Fruit fly (Drosophila melanogaster) whole organism, embryonic: ENCODE measurements around the gene Pex2.

Source experiments
- ATbp ChIP-seq: fragments of 200-800 bp; sonication (Bioruptor generic); optimal IDR thresholded peaks from 2 replicates; lab custom pipeline; 2017; ENCODE audit warnings: missing biosample characterization, mild to moderate bottlenecking, missing genetic modification characterization, missing genetic modification reagents
- BEAF-32 ChIP-seq: fragments of 200-800 bp; sonication (Bioruptor generic); optimal IDR thresholded peaks from 3 replicates; lab custom pipeline; 2017; ENCODE audit warnings: missing biosample characterization, missing genetic modification characterization, mild to moderate bottlenecking, moderate library complexity, missing genetic modification reagents
- CG10209 ChIP-seq: fragments of 200-800 bp; sonication (Bioruptor generic); optimal IDR thresholded peaks from 3 replicates; lab custom pipeline; 2017; ENCODE audit warnings: missing biosample characterization, mild to moderate bottlenecking, missing genetic modification characterization, missing genetic modification reagents
- CG11093 ChIP-seq: fragments of 200-800 bp; sonication (Bioruptor generic); IDR thresholded peaks from 3 replicates; pipeline ENCODE4 v1.3.6; 2022; ENCODE audit warnings: missing biosample characterization, missing genetic modification characterization
- CG12104 ChIP-seq: fragments of 200-800 bp; sonication (Bioruptor generic); optimal IDR thresholded peaks from 3 replicates; lab custom pipeline; 2016; ENCODE audit warnings: missing biosample characterization, missing genetic modification characterization
- CG13287 ChIP-seq: fragments of 200-800 bp; sonication (Bioruptor generic); IDR thresholded peaks from 2 replicates; pipeline ENCODE4 v1.3.6; 2022; ENCODE audit warnings: missing biosample characterization, missing genetic modification characterization; ENCODE audit not compliant: partially characterized antibody
- CG13894 ChIP-seq: fragments of 200-800 bp; sonication (Bioruptor generic); optimal IDR thresholded peaks from 3 replicates; lab custom pipeline; 2018; ENCODE audit warnings: missing biosample characterization, mild to moderate bottlenecking, missing genetic modification characterization, moderate library complexity
- CG14441 ChIP-seq: fragments of 200-800 bp; sonication (Bioruptor generic); IDR thresholded peaks from 2 replicates; pipeline ENCODE4 v1.3.6; 2022; ENCODE audit warnings: missing biosample characterization, missing genetic modification characterization
- CG16813 ChIP-seq: fragments of 200-800 bp; sonication (Bioruptor generic); IDR thresholded peaks from 3 replicates; pipeline ENCODE4 v1.3.6; 2022; ENCODE audit warnings: missing biosample characterization, missing genetic modification characterization; ENCODE audit not compliant: partially characterized antibody
- CG17359 ChIP-seq: fragments of 200-800 bp; sonication (Bioruptor generic); optimal IDR thresholded peaks from 3 replicates; lab custom pipeline; 2018; ENCODE audit warnings: missing biosample characterization, mild to moderate bottlenecking, missing genetic modification characterization, moderate library complexity
- CG17829 ChIP-seq: fragments of 200-800 bp; optimal IDR thresholded peaks from 2 replicates; lab custom pipeline; 2019; ENCODE audit warnings: missing biosample characterization, mild to moderate bottlenecking, missing genetic modification characterization, moderate library complexity
- CG2116 ChIP-seq: fragments of 200-800 bp; sonication (Bioruptor generic); optimal IDR thresholded peaks from 3 replicates; lab custom pipeline; 2018; ENCODE audit warnings: missing biosample characterization, mild to moderate bottlenecking, missing genetic modification characterization
- CG2120 ChIP-seq: fragments of 200-800 bp; sonication (Bioruptor generic); optimal IDR thresholded peaks from 3 replicates; lab custom pipeline; 2016; ENCODE audit warnings: missing biosample characterization, missing genetic modification characterization
- CG2199 ChIP-seq: fragments of 200-800 bp; sonication (Bioruptor generic); IDR thresholded peaks from 3 replicates; pipeline ENCODE4 v1.3.6; 2022; ENCODE audit warnings: missing biosample characterization, missing genetic modification characterization
- CG4404 ChIP-seq: fragments of 200-800 bp; sonication (Bioruptor generic); IDR thresholded peaks from 2 replicates; pipeline ENCODE4 v1.3.6; 2022; ENCODE audit warnings: missing biosample characterization, missing genetic modification characterization
- CG4617 ChIP-seq: fragments of 200-800 bp; sonication (Bioruptor generic); optimal IDR thresholded peaks from 3 replicates; lab custom pipeline; 2016; ENCODE audit warnings: missing biosample characterization, missing genetic modification characterization, borderline replicate concordance
- CG6854 ChIP-seq: fragments of 200-800 bp; sonication (Bioruptor generic); optimal IDR thresholded peaks from 3 replicates; lab custom pipeline; 2017; ENCODE audit warnings: missing biosample characterization, mild to moderate bottlenecking, missing genetic modification characterization
- CG7928 ChIP-seq: fragments of 200-800 bp; sonication (Bioruptor generic); optimal IDR thresholded peaks from 2 replicates; lab custom pipeline; 2017; ENCODE audit warnings: missing biosample characterization, mild to moderate bottlenecking, missing genetic modification characterization
- CG8388 ChIP-seq: fragments of 200-800 bp; sonication (Bioruptor generic); optimal IDR thresholded peaks from 2 replicates; lab custom pipeline; 2019; ENCODE audit warnings: missing biosample characterization, mild to moderate bottlenecking, missing genetic modification characterization, moderate library complexity
- CHES-1-like ChIP-seq: fragments of 200-800 bp; sonication (Bioruptor generic); optimal IDR thresholded peaks from 2 replicates; lab custom pipeline; 2016; ENCODE audit warnings: missing biosample characterization, missing genetic modification characterization
- E2f2 ChIP-seq: fragments of 200-800 bp; sonication (Bioruptor generic); IDR thresholded peaks from 2 replicates; pipeline ENCODE4 v1.3.6; 2022; ENCODE audit warnings: missing biosample characterization, missing genetic modification characterization
- Ets65A ChIP-seq: fragments of 200-800 bp; sonication (Bioruptor generic); peaks from one replicate; lab custom pipeline; 2016; ENCODE audit warnings: missing biosample characterization, missing genetic modification characterization
- Fer1 ChIP-seq: fragments of 200-800 bp; sonication (Bioruptor generic); optimal IDR thresholded peaks from 2 replicates; lab custom pipeline; 2017; ENCODE audit warnings: missing biosample characterization, mild to moderate bottlenecking, missing genetic modification characterization
- Mad ChIP-seq: fragments of 200-800 bp; sonication (Bioruptor generic); optimal IDR thresholded peaks from 2 replicates; lab custom pipeline; 2016; ENCODE audit warnings: missing biosample characterization, missing genetic modification characterization
- Med ChIP-seq: fragments of 200-800 bp; sonication (Bioruptor generic); peaks from one replicate; lab custom pipeline; 2016; ENCODE audit warnings: missing biosample characterization, missing genetic modification characterization, mild to moderate bottlenecking, inconsistent platforms, moderate library complexity
- Mes4 ChIP-seq: fragments of 200-800 bp; sonication (Bioruptor generic); optimal IDR thresholded peaks from 2 replicates; lab custom pipeline; 2016; ENCODE audit warnings: missing biosample characterization, missing genetic modification characterization
- bbx ChIP-seq: fragments of 200-800 bp; sonication (Bioruptor generic); IDR thresholded peaks from 2 replicates; pipeline ENCODE4 v1.3.6; 2022; ENCODE audit warnings: missing biosample characterization, missing genetic modification characterization; ENCODE audit not compliant: partially characterized antibody
- chinmo ChIP-seq: fragments of 200-800 bp; sonication (Bioruptor generic); IDR thresholded peaks from 4 replicates; pipeline ENCODE4 v1.3.6; 2022; ENCODE audit warnings: missing biosample characterization, missing genetic modification characterization; ENCODE audit not compliant: partially characterized antibody
- chn ChIP-seq: fragments of 200-800 bp; sonication (Bioruptor generic); optimal IDR thresholded peaks from 2 replicates; lab custom pipeline; 2016; ENCODE audit warnings: missing biosample characterization, missing genetic modification characterization
- dpn ChIP-seq, 2 experiments: fragments of 200-800 bp; sonication (Bioruptor generic); optimal IDR thresholded peaks; 3 replicates each; lab custom pipeline; 2016; ENCODE audit warnings: missing biosample characterization in 2 of 2, missing genetic modification characterization in 2 of 2
- gcm ChIP-seq: fragments of 200-800 bp; sonication (Bioruptor generic); optimal IDR thresholded peaks from 2 replicates; lab custom pipeline; 2019; ENCODE audit warnings: missing biosample characterization, mild to moderate bottlenecking, missing genetic modification characterization, moderate library complexity
- nau ChIP-seq: fragments of 200-800 bp; sonication (Bioruptor generic); optimal IDR thresholded peaks from 3 replicates; lab custom pipeline; 2017; ENCODE audit warnings: missing biosample characterization, mild to moderate bottlenecking, missing genetic modification characterization, missing genetic modification reagents
- nom ChIP-seq: fragments of 200-800 bp; sonication (Bioruptor generic); optimal IDR thresholded peaks from 2 replicates; lab custom pipeline; 2017; ENCODE audit warnings: missing biosample characterization, missing genetic modification characterization, mild to moderate bottlenecking, moderate library complexity, missing genetic modification reagents
- oc ChIP-seq: fragments of 200-800 bp; sonication (Bioruptor generic); optimal IDR thresholded peaks from 2 replicates; lab custom pipeline; 2018; ENCODE audit warnings: missing biosample characterization, mild to moderate bottlenecking, missing genetic modification characterization, moderate library complexity
- pzg ChIP-seq: fragments of 200-800 bp; sonication (Bioruptor generic); optimal IDR thresholded peaks from 3 replicates; lab custom pipeline; 2018; ENCODE audit warnings: missing biosample characterization, mild to moderate bottlenecking, missing genetic modification characterization, moderate library complexity
- row ChIP-seq: fragments of 200-800 bp; sonication (Bioruptor generic); IDR thresholded peaks from 3 replicates; pipeline ENCODE4 v1.3.6; 2022; ENCODE audit warnings: missing biosample characterization, missing genetic modification characterization
- sisA ChIP-seq: fragments of 200-800 bp; sonication (Bioruptor generic); IDR thresholded peaks from 2 replicates; pipeline ENCODE4 v1.3.6; 2022; ENCODE audit warnings: missing biosample characterization, missing genetic modification characterization
- zfh2 ChIP-seq: fragments of 200-800 bp; sonication (Bioruptor generic); optimal IDR thresholded peaks from 2 replicates; lab custom pipeline; 2016; ENCODE audit warnings: missing biosample characterization, missing genetic modification characterization

Gene Pex2

DNA sequence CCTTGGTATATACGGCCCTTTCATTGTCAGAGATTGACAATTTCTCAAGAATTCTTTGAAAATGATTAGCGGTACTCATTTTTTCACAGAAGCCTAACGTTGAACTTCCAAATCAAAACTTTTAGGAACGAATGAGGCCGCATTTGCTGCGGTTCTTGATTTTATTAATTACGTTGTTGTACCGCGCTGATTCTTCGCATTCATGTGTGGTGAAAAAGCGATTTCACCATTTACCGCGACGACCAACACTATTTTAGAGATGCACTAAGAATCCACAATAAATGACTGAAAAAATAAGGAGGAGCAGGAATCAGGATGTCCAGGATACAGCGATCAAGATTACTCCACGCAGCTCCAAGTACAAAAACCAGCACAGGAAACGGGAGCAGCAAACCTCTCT, 34.9 kb upstream of the Pex2 start, which contains the start of the genes CG7194 and Sbp2 (continued):
- peak; percentile 28 for TF ChIP-seq pzg (GFP tag; lab: Kevin White, UChicago)
- peak; percentile 23; the same call in 1 of the 3 replicates for TF ChIP-seq row
- TF ChIP-seq sisA (GFP tag; lab: Robert Waterston, UW), result no peak
- no peak for TF ChIP-seq CG4404 (GFP tag; lab: Robert Waterston, UW)
- no peak for TF ChIP-seq CHES-1-like (GFP tag; lab: Kevin White, UChicago)
- peak; percentile 69 for TF ChIP-seq E2f2 (GFP tag; lab: Robert Waterston, UW)
- no peak for TF ChIP-seq dpn (GFP tag; optimal IDR thresholded peaks at IDR 0.05; lab: Kevin White, UChicago)
- TF ChIP-seq Mes4, result no peak
- TF ChIP-seq CG17359 (tag; lab: Kevin White, UChicago), result no peak
- peak; percentile 1 for TF ChIP-seq nom (GFP tag; lab: Kevin White, UChicago)
- TF ChIP-seq Fer1 (GFP tag; lab: Kevin White, UChicago), result no peak
- TF ChIP-seq BEAF-32 (GFP tag; lab: Kevin White, UChicago), result peak; percentile 32
- TF ChIP-seq CG17829, result no peak
- TF ChIP-seq nau (GFP tag; lab: Kevin White, UChicago), result no peak
- peak; percentile 7; the same call in 1 of the 2 replicates for TF ChIP-seq bbx (GFP tag; lab: Robert Waterston, UW)
- TF ChIP-seq CG4617 (GFP tag; lab: Kevin White, UChicago), result peak; percentile 20
- peak; percentile 17 for TF ChIP-seq CG2116 (GFP tag; lab: Kevin White, UChicago)
- TF ChIP-seq CG11093, result no peak
- TF ChIP-seq CG10209, result no peak
- no peak for TF ChIP-seq CG12104 (GFP tag; lab: Kevin White, UChicago)
- TF ChIP-seq gcm (GFP tag; lab: Kevin White, UChicago), result no peak
- TF ChIP-seq CG6854 (GFP tag; lab: Kevin White, UChicago), result no peak
- no peak for TF ChIP-seq chinmo
- no peak for TF ChIP-seq CG7928 (GFP tag; lab: Kevin White, UChicago)
- peak; percentile 38 for TF ChIP-seq Med (GFP tag; lab: Kevin White, UChicago)
- TF ChIP-seq chn (GFP tag; lab: Kevin White, UChicago), result no peak
- TF ChIP-seq CG2199 (GFP tag; lab: Robert Waterston, UW), result peak; percentile 28; the same call in 1 of the 3 replicates
- TF ChIP-seq Ets65A (GFP tag; lab: Kevin White, UChicago), result no peak
- TF ChIP-seq CG14441, result no peak
- TF ChIP-seq Mad (GFP tag; lab: Kevin White, UChicago), result no peak
- TF ChIP-seq CG8388, result no peak
- 0 out of 2 replicates have a peak, but pooled peaks have one; percentile 17 for TF ChIP-seq CG13287 (GFP tag; lab: Robert Waterston, UW)
- TF ChIP-seq CG16813 (GFP tag; lab: Robert Waterston, UW), result no peak
- TF ChIP-seq CG2120 (GFP tag; lab: Kevin White, UChicago), result peak; percentile 18
- peak; percentile 23 for TF ChIP-seq zfh2 (GFP tag; lab: Kevin White, UChicago)

dm6 chr3L:8306880-8307279, 32.0 kb upstream of the Pex2 start, which contains the start of gene Gr66a:
Gene Gr66a (minus strand): TSS chr3L:8306980.
- TF ChIP-seq ATbp (GFP tag; lab: Kevin White, UChicago) (no peak), CG13894 (tag; lab: Kevin White, UChicago) (no peak), oc (tag; lab: Kevin White, UChicago) (no peak)
